Fruit fly (Drosophila melanogaster): ENCODE measurements around the gene CG34447.
A peak's percentile ranks its signal among the peaks of the same experiment; 100 is the strongest.

CG34447 gene

dm6 chr2L:2380805-2381204 lies 39.0 kb downstream of the CG34447 start, which contains the start of gene Eogt (continued):
- TF ChIP-seq E2f1 (GFP tag; IDR thresholded peaks at IDR 0.05) (peak; percentile 98), sqz (GFP tag; optimal IDR thresholded peaks at IDR 0.05) (no peak), CG12071 (GFP tag; optimal IDR thresholded peaks at IDR 0.05) (peak; percentile 56), jing (GFP tag; optimal IDR thresholded peaks at IDR 0.05) (peak; percentile 86), HmgD (GFP tag; optimal IDR thresholded peaks at IDR 0.05) (peak; percentile 21), usp (GFP tag; optimal IDR thresholded peaks at IDR 0.05) (no peak), yki (optimal IDR thresholded peaks at IDR 0.05) (no peak), CG18764 (GFP tag; optimal IDR thresholded peaks at IDR 0.05) (peak; percentile 82), Bdp1 (GFP tag; optimal IDR thresholded peaks at IDR 0.05) (peak; percentile 68), Mes4 (GFP tag; optimal IDR thresholded peaks at IDR 0.05) (peak; percentile 51), CG10267 (tag; optimal IDR thresholded peaks at IDR 0.05) (peak; percentile 87), exex (tag; optimal IDR thresholded peaks at IDR 0.05) (peak; percentile 45), CG30020 (tag; optimal IDR thresholded peaks at IDR 0.05) (peak; percentile 76), CG13894 (tag; optimal IDR thresholded peaks at IDR 0.05) (peak; percentile 85), oc (tag; optimal IDR thresholded peaks at IDR 0.05) (peak; percentile 98), Nf-YB (GFP tag; optimal IDR thresholded peaks at IDR 0.05) (peak; percentile 77), so (GFP tag; IDR thresholded peaks at IDR 0.05) (peak; percentile 94), CG15269 (tag; optimal IDR thresholded peaks at IDR 0.05) (peak; percentile 94), Pdp1 (GFP tag; optimal IDR thresholded peaks at IDR 0.05) (peak; percentile 82 to 85), MTF-1 (GFP tag; optimal IDR thresholded peaks at IDR 0.05; ENCODE audit: borderline replicate concordance) (peak; percentile 73), ap (GFP tag; IDR thresholded peaks at IDR 0.05) (peak; percentile 96), vnd (GFP tag; IDR thresholded peaks at IDR 0.05; ENCODE audit: partially characterized antibody) (no peak), jumu (GFP tag; optimal IDR thresholded peaks at IDR 0.05) (peak; percentile 53), CG10654 (GFP tag; optimal IDR thresholded peaks at IDR 0.05) (peak; percentile 82), CG12769 (tag; optimal IDR thresholded peaks at IDR 0.05) (peak; percentile 97), BEAF-32 (GFP tag; optimal IDR thresholded peaks at IDR 0.05) (peak; percentile 44), CG12942 (GFP tag; optimal IDR thresholded peaks at IDR 0.05) (peak; percentile 93), caup (GFP tag; optimal IDR thresholded peaks at IDR 0.05; ENCODE audit: severe bottlenecking) (peak; percentile 83), CG7839 (tag; optimal IDR thresholded peaks at IDR 0.05) (peak; percentile 96), GATAe (GFP tag; conservative IDR thresholded peaks at IDR 0.05) (peak; percentile 82), CG9876 (GFP tag; optimal IDR thresholded peaks at IDR 0.05) (no peak), ttk (GFP tag; IDR thresholded peaks at IDR 0.05) (peak; percentile 97), run (tag; optimal IDR thresholded peaks at IDR 0.05) (peak; percentile 74), CG17385 (GFP tag; optimal IDR thresholded peaks at IDR 0.05) (peak; percentile 88), CG8290 (GFP tag; optimal IDR thresholded peaks at IDR 0.05) (peak; percentile 84), CG8290 (tag; optimal IDR thresholded peaks at IDR 0.05) (peak; percentile 58 to 98), Nf-YC (tag; optimal IDR thresholded peaks at IDR 0.05) (peak; percentile 72), ara (GFP tag; IDR thresholded peaks at IDR 0.05) (peak; percentile 98), Atf6 (GFP tag; IDR thresholded peaks at IDR 0.05) (peak; percentile 94), sens (GFP tag) (peak; percentile 97), Fer1 (GFP tag; optimal IDR thresholded peaks at IDR 0.05) (peak; percentile 83), CG4820 (GFP tag; optimal IDR thresholded peaks at IDR 0.05) (peak; percentile 91), Atf-2 (GFP tag; optimal IDR thresholded peaks at IDR 0.05) (peak; percentile 65), Dll (GFP tag; IDR thresholded peaks at IDR 0.05; ENCODE audit: partially characterized antibody) (no peak), gem (tag; optimal IDR thresholded peaks at IDR 0.05) (peak; percentile 98), CG10979 (tag; optimal IDR thresholded peaks at IDR 0.05) (peak; percentile 92), CG1529 (GFP tag; optimal IDR thresholded peaks at IDR 0.05) (peak; percentile 78), lov (optimal IDR thresholded peaks at IDR 0.05) (no peak), lov (GFP tag; IDR thresholded peaks at IDR 0.05) (peak; percentile 96), CG11560 (tag; IDR thresholded peaks at IDR 0.05) (peak; percentile 86), Gsc (GFP tag; IDR thresholded peaks at IDR 0.05) (peak; percentile 93), fd3F (GFP tag; optimal IDR thresholded peaks at IDR 0.05) (peak; percentile 90)

All from whole organism, embryonic.